Fruit fly (Drosophila melanogaster) whole organism, wandering third instar larva: Measurements from ENCODE around the gene Zip71B.

Experiments
- Abd-B ChIP-seq: fragments of >200 bp; optimal IDR thresholded peaks from 2 replicates; lab custom pipeline; 2017; ENCODE audit warnings: missing biosample characterization, missing genetic modification characterization
- CG32264 ChIP-seq: fragments of 200-800 bp; sonication (Bioruptor generic); optimal IDR thresholded peaks from 2 replicates; lab custom pipeline; 2016; ENCODE audit warnings: missing biosample characterization, missing genetic modification characterization
- CG9705 ChIP-seq: fragments of 200-800 bp; sonication (Bioruptor generic); optimal IDR thresholded peaks from 2 replicates; lab custom pipeline; 2018; ENCODE audit warnings: missing biosample characterization, mild to moderate bottlenecking, missing genetic modification characterization
- CrebA ChIP-seq: fragments of 200-800 bp; sonication (Bioruptor generic); optimal IDR thresholded peaks from 2 replicates; lab custom pipeline; 2016; ENCODE audit warnings: missing biosample characterization, mild to moderate bottlenecking, missing genetic modification characterization, borderline replicate concordance
- Dfd ChIP-seq: fragments of >200 bp; optimal IDR thresholded peaks from 2 replicates; lab custom pipeline; 2017; ENCODE audit warnings: missing biosample characterization, missing genetic modification characterization
- GATAd ChIP-seq: sonication (Bioruptor generic); optimal IDR thresholded peaks from 2 replicates; lab custom pipeline; 2016; ENCODE audit warnings: missing biosample characterization, missing genetic modification characterization
- HLH106 ChIP-seq: fragments of 200-800 bp; optimal IDR thresholded peaks from 3 replicates; lab custom pipeline; 2019; ENCODE audit warnings: missing biosample characterization, mild to moderate bottlenecking, missing genetic modification characterization, moderate library complexity
- Hnf4 ChIP-seq: fragments of 200-800 bp; sonication (Bioruptor generic); optimal IDR thresholded peaks from 2 replicates; lab custom pipeline; 2016; ENCODE audit warnings: missing biosample characterization, mild to moderate bottlenecking, missing genetic modification characterization
- Jra ChIP-seq: sonication (Bioruptor generic); optimal IDR thresholded peaks from 2 replicates; lab custom pipeline; 2016; ENCODE audit warnings: missing biosample characterization, missing genetic modification characterization
- Mio ChIP-seq: sonication (Bioruptor generic); optimal IDR thresholded peaks from 2 replicates; lab custom pipeline; 2016; ENCODE audit warnings: missing biosample characterization, missing genetic modification characterization
- Myc ChIP-seq: fragments of >200 bp; optimal IDR thresholded peaks from 2 replicates; lab custom pipeline; 2017
- N ChIP-seq: fragments of >200 bp; optimal IDR thresholded peaks from 2 replicates; lab custom pipeline; 2018; ENCODE audit warnings: missing biosample characterization, missing external identifiers, missing genetic modification characterization
- Rel ChIP-seq, 2 experiments: fragments of 200-800 bp; sonication (Bioruptor generic) in 1 of 2; optimal IDR thresholded peaks; 2 replicates in 1 of 2; 3 replicates in 1 of 2; lab custom pipeline; 2016 to 2019; ENCODE audit warnings: mild to moderate bottlenecking in 2 of 2, missing biosample characterization in 2 of 2, missing genetic modification characterization in 2 of 2, moderate library complexity in 1 of 2
- Sp1 ChIP-seq: fragments of 200-800 bp; sonication (Bioruptor generic); optimal IDR thresholded peaks from 3 replicates; lab custom pipeline; 2019; ENCODE audit warnings: missing biosample characterization, mild to moderate bottlenecking, missing genetic modification characterization, moderate library complexity
- Vsx2 ChIP-seq: fragments of 200-300, 225-300 bp; sonication (Bioruptor generic); optimal IDR thresholded peaks from 2 replicates; lab custom pipeline; 2018; ENCODE audit warnings: missing biosample characterization, missing genetic modification characterization; ENCODE audit not compliant: partially characterized antibody
- brk ChIP-seq: fragments of 200-800 bp; sonication (Bioruptor generic); optimal IDR thresholded peaks from 2 replicates; lab custom pipeline; 2016; ENCODE audit warnings: missing biosample characterization, mild to moderate bottlenecking, missing genetic modification characterization
- dmrt93B ChIP-seq: fragments of 200-800 bp; sonication (Bioruptor generic); optimal IDR thresholded peaks from 2 replicates; lab custom pipeline; 2018; ENCODE audit warnings: missing biosample characterization, mild to moderate bottlenecking, missing genetic modification characterization
- dsf ChIP-seq: sonication (Bioruptor generic); optimal IDR thresholded peaks from 2 replicates; lab custom pipeline; 2016; ENCODE audit warnings: missing biosample characterization, missing genetic modification characterization, borderline replicate concordance
- foxo ChIP-seq, 2 experiments: fragments of 200-800 bp; sonication (Bioruptor generic); optimal IDR thresholded peaks; 2 replicates in 1 of 2; 3 replicates in 1 of 2; lab custom pipeline; 2016 to 2017; ENCODE audit warnings: missing biosample characterization in 2 of 2, missing genetic modification characterization in 2 of 2
- fru ChIP-seq: fragments of 200-800 bp; sonication (Bioruptor generic); optimal IDR thresholded peaks from 3 replicates; lab custom pipeline; 2016; ENCODE audit warnings: missing biosample characterization, mild to moderate bottlenecking, missing genetic modification characterization
- h ChIP-seq: fragments of 200-800 bp; sonication (Bioruptor generic); optimal IDR thresholded peaks from 3 replicates; lab custom pipeline; 2016; ENCODE audit warnings: missing biosample characterization, mild to moderate bottlenecking, missing genetic modification characterization
- jim ChIP-seq: fragments of 175-275, 200-325 bp; sonication (Bioruptor generic); optimal IDR thresholded peaks from 2 replicates; lab custom pipeline; 2016; ENCODE audit warnings: missing biosample characterization, mild to moderate bottlenecking, missing genetic modification characterization
- lola ChIP-seq: fragments of >200 bp; optimal IDR thresholded peaks from 2 replicates; lab custom pipeline; 2017; ENCODE audit warnings: missing biosample characterization, missing genetic modification characterization
- pan ChIP-seq: fragments of >200 bp; optimal IDR thresholded peaks from 2 replicates; lab custom pipeline; 2017
- psq ChIP-seq: fragments of 200-800 bp; sonication (Bioruptor generic); optimal IDR thresholded peaks from 3 replicates; lab custom pipeline; 2017; ENCODE audit warnings: missing biosample characterization, mild to moderate bottlenecking, missing genetic modification characterization, moderate library complexity
- rgr ChIP-seq: fragments of 200-800 bp; sonication (Bioruptor generic); optimal IDR thresholded peaks from 3 replicates; lab custom pipeline; 2016; ENCODE audit warnings: missing biosample characterization, mild to moderate bottlenecking, missing genetic modification characterization
- sage ChIP-seq: fragments of 200-800 bp; sonication (Bioruptor generic); optimal IDR thresholded peaks from 2 replicates; lab custom pipeline; 2016; ENCODE audit warnings: missing biosample characterization, mild to moderate bottlenecking, missing genetic modification characterization
- sv ChIP-seq: fragments of 200-800 bp; sonication (Bioruptor generic); optimal IDR thresholded peaks from 3 replicates; lab custom pipeline; 2016; ENCODE audit warnings: missing biosample characterization, missing genetic modification characterization
- usp ChIP-seq: fragments of >200 bp; optimal IDR thresholded peaks from 2 replicates; lab custom pipeline; 2017; ENCODE audit warnings: missing biosample characterization, missing genetic modification characterization
- woc ChIP-seq: sonication (Bioruptor generic); optimal IDR thresholded peaks from 2 replicates; lab custom pipeline; 2016; ENCODE audit warnings: missing biosample characterization, mild to moderate bottlenecking, missing genetic modification characterization

The Zip71B gene

dm6 chr3L:15013957-15014692 is 22.0 kb downstream of the Zip71B start, which contains the start of gene Reck (continued):
- TF ChIP-seq Vsx2 (GFP tag; lab: Kevin White, UChicago) (no peak), h (GFP tag; lab: Kevin White, UChicago) (peak; percentile 80), GATAd (GFP tag; lab: Kevin White, UChicago) (no peak), usp (GFP tag; lab: Kevin White, UChicago) (no peak), Jra (GFP tag; lab: Kevin White, UChicago) (peak; percentile 12), N (no peak), jim (no peak), Sp1 (GFP tag; lab: Kevin White, UChicago) (peak; percentile 67), lola (no peak)

dm6 chr3L:15021008-15021407 is 28.9 kb downstream of the Zip71B start:
- TF ChIP-seq usp (GFP tag; lab: Kevin White, UChicago): no peak
- TF ChIP-seq h (GFP tag; lab: Kevin White, UChicago): no peak
- TF ChIP-seq Myc (lab: Kevin White, UChicago): no peak
- no peak for TF ChIP-seq pan
- no peak for TF ChIP-seq dmrt93B (GFP tag; lab: Kevin White, UChicago)
- no peak for TF ChIP-seq brk
- TF ChIP-seq fru (GFP tag; lab: Kevin White, UChicago): no peak

- no peak for TF ChIP-seq pan
Observed at dm6 chr3L:15023192-15023591, 31.1 kb downstream of the Zip71B start, which contains the start of gene CG32148. Gene CG32148, plus strand, starts transcription at chr3L:15023492.

dm6 chr3L:15031773-15032172 is 39.7 kb downstream of the Zip71B start:
- TF ChIP-seq Dfd (peak; percentile 3), CG9705 (GFP tag; lab: Kevin White, UChicago) (no peak), HLH106 (tag; lab: Kevin White, UChicago) (no peak), woc (no peak), Vsx2 (GFP tag; lab: Kevin White, UChicago) (no peak), CG32264 (no peak), sage (no peak), rgr (GFP tag; lab: Kevin White, UChicago) (no peak)
- TF ChIP-seq, all 38 proteins: peak for 1

dm6 chr3L:15034061-15034713 is 42.1 kb downstream of the Zip71B start:
- peak; percentile 19 for TF ChIP-seq HLH106 (tag; lab: Kevin White, UChicago)
- TF ChIP-seq foxo (GFP tag; optimal IDR thresholded peaks at IDR 0.05; lab: Kevin White, UChicago): peak in 1 of 2 experiments; percentile 0
- TF ChIP-seq rgr (GFP tag; lab: Kevin White, UChicago): no peak

dm6 chr3L:15034714-15035076 is 42.6 kb downstream of the Zip71B start:
- no peak for TF ChIP-seq woc
- no peak for TF ChIP-seq rgr (GFP tag; lab: Kevin White, UChicago)
- TF ChIP-seq HLH106 (tag; lab: Kevin White, UChicago): no peak
- TF ChIP-seq Vsx2 (GFP tag; lab: Kevin White, UChicago): no peak
- no peak for TF ChIP-seq usp (GFP tag; lab: Kevin White, UChicago)
- no peak for TF ChIP-seq GATAd (GFP tag; lab: Kevin White, UChicago)
- no peak for TF ChIP-seq Hnf4 (GFP tag; lab: Kevin White, UChicago)

dm6 chr3L:15035585-15035984 is 43.5 kb downstream of the Zip71B start:
- no peak for TF ChIP-seq Hnf4 (GFP tag; lab: Kevin White, UChicago)
- peak; percentile 21 for TF ChIP-seq woc

dm6 chr3L:15039510-15039909 is 47.4 kb downstream of the Zip71B start:
- TF ChIP-seq lola: no peak
- TF ChIP-seq sv: no peak
- TF ChIP-seq Dfd: no peak
- TF ChIP-seq dsf: no peak
- no peak for TF ChIP-seq HLH106 (tag; lab: Kevin White, UChicago)
- TF ChIP-seq dmrt93B (GFP tag; lab: Kevin White, UChicago): no peak
- no peak for TF ChIP-seq Mio (GFP tag; lab: Kevin White, UChicago)
- TF ChIP-seq CG9705 (GFP tag; lab: Kevin White, UChicago): no peak
- no peak for TF ChIP-seq Vsx2 (GFP tag; lab: Kevin White, UChicago)
- TF ChIP-seq CrebA (GFP tag; lab: Kevin White, UChicago): no peak
- no peak for TF ChIP-seq Abd-B (GFP tag; lab: Kevin White, UChicago)
- TF ChIP-seq brk: no peak
- no peak for TF ChIP-seq foxo (GFP tag; optimal IDR thresholded peaks at IDR 0.05; lab: Kevin White, UChicago)
- TF ChIP-seq rgr (GFP tag; lab: Kevin White, UChicago): no peak
- no peak for TF ChIP-seq Rel (GFP tag; optimal IDR thresholded peaks at IDR 0.05; lab: Kevin White, UChicago)
- TF ChIP-seq Rel (tag; optimal IDR thresholded peaks at IDR 0.05; lab: Kevin White, UChicago): no peak
- TF ChIP-seq h (GFP tag; lab: Kevin White, UChicago): no peak
- no peak for TF ChIP-seq fru (GFP tag; lab: Kevin White, UChicago)
- TF ChIP-seq psq (GFP tag; lab: Kevin White, UChicago): no peak
